Fruit fly (Drosophila melanogaster): ENCODE measurements around the gene CG45544.

The CG45544 gene

dm6 chr3R:29220585-29220984, 35.7 kb upstream of the CG45544 start:
- TF ChIP-seq Dif (GFP tag; optimal IDR thresholded peaks at IDR 0.05; ENCODE audit: partially characterized antibody) (no peak), Hr78 (GFP tag; optimal IDR thresholded peaks at IDR 0.05) (no peak), sv (GFP tag; optimal IDR thresholded peaks at IDR 0.05) (no peak), dl (GFP tag; optimal IDR thresholded peaks at IDR 0.05; ENCODE audit: insufficient read depth in 1 of 2, partially characterized antibody in 2 of 2) (no peak), h (GFP tag; optimal IDR thresholded peaks at IDR 0.05) (no peak), jim (GFP tag; optimal IDR thresholded peaks at IDR 0.05) (no peak), N (GFP tag; optimal IDR thresholded peaks at IDR 0.05) (no peak), Dfd (GFP tag; optimal IDR thresholded peaks at IDR 0.05) (no peak), dsf (GFP tag; optimal IDR thresholded peaks at IDR 0.05; ENCODE audit: borderline replicate concordance) (no peak), lola (GFP tag; optimal IDR thresholded peaks at IDR 0.05) (no peak), Abd-B (GFP tag; optimal IDR thresholded peaks at IDR 0.05) (no peak), brk (GFP tag; optimal IDR thresholded peaks at IDR 0.05) (no peak)

- TF ChIP-seq jim (GFP tag; optimal IDR thresholded peaks at IDR 0.05) (no peak), psq (GFP tag; optimal IDR thresholded peaks at IDR 0.05) (no peak), br (GFP tag; optimal IDR thresholded peaks at IDR 0.05) (no peak), Mio (GFP tag; optimal IDR thresholded peaks at IDR 0.05) (no peak), Vsx2 (GFP tag; optimal IDR thresholded peaks at IDR 0.05; ENCODE audit: partially characterized antibody) (no peak), CrebA (GFP tag; optimal IDR thresholded peaks at IDR 0.05; ENCODE audit: borderline replicate concordance) (no peak)
Measured at dm6 chr3R:29221168-29221567, 35.1 kb upstream of the CG45544 start.

dm6 chr3R:29222891-29223842, 33.1 kb upstream of the CG45544 start, which contains the start of the genes Cisd2 and Brd8:
Cisd2 (minus strand) TSS chr3R:29223428.
Brd8 (plus strand) TSS chr3R:29223485.
- TF ChIP-seq woc (GFP tag; optimal IDR thresholded peaks at IDR 0.05), result no peak
- peak; percentile 7 for TF ChIP-seq Myc (optimal IDR thresholded peaks at IDR 0.05)

dm6 chr3R:29227675-29228211, 28.5 kb upstream of the CG45544 start, which contains the start of gene CG14507:
CG14507 (minus strand) TSS chr3R:29227725.
- no peak for TF ChIP-seq CG32264 (GFP tag; optimal IDR thresholded peaks at IDR 0.05)
- TF ChIP-seq Jra (GFP tag; optimal IDR thresholded peaks at IDR 0.05), result no peak
- no peak for TF ChIP-seq Dif (GFP tag; optimal IDR thresholded peaks at IDR 0.05; ENCODE audit: partially characterized antibody)
- TF ChIP-seq CrebA (GFP tag; optimal IDR thresholded peaks at IDR 0.05; ENCODE audit: borderline replicate concordance), result no peak
- TF ChIP-seq Sp1 (GFP tag; optimal IDR thresholded peaks at IDR 0.05), result no peak
- no peak for TF ChIP-seq Abd-B (GFP tag; optimal IDR thresholded peaks at IDR 0.05)
- no peak for TF ChIP-seq Mio (GFP tag; optimal IDR thresholded peaks at IDR 0.05)
- no peak for TF ChIP-seq pan (optimal IDR thresholded peaks at IDR 0.05)
- TF ChIP-seq Myc (optimal IDR thresholded peaks at IDR 0.05), result no peak
- TF ChIP-seq OdsH (GFP tag; optimal IDR thresholded peaks at IDR 0.05), result no peak

dm6 chr3R:29228745-29229448, 27.4 kb upstream of the CG45544 start, which contains the start of gene Usp1:
Usp1 (plus strand) TSS chr3R:29229161.
- TF ChIP-seq foxo (GFP tag; optimal IDR thresholded peaks at IDR 0.05) (no peak), woc (GFP tag; optimal IDR thresholded peaks at IDR 0.05) (no peak), N (GFP tag; optimal IDR thresholded peaks at IDR 0.05) (peak; percentile 11), Hr83 (GFP tag; optimal IDR thresholded peaks at IDR 0.05; ENCODE audit: poor library complexity, severe bottlenecking) (peak; percentile 48), Vsx2 (GFP tag; optimal IDR thresholded peaks at IDR 0.05; ENCODE audit: partially characterized antibody) (no peak), psq (GFP tag; optimal IDR thresholded peaks at IDR 0.05) (no peak), Hr78 (GFP tag; optimal IDR thresholded peaks at IDR 0.05) (no peak), h (GFP tag; optimal IDR thresholded peaks at IDR 0.05) (peak; percentile 19)

All from whole organism, wandering third instar larva.